Fruit fly (Drosophila melanogaster) whole organism, prepupa: ENCODE results near the gene CG34428.
A peak's percentile ranks its signal among the peaks of the same experiment; 100 is the strongest.

Source experiments
- Blimp-1 ChIP-seq: fragments of 200-800 bp; sonication (Bioruptor generic); optimal IDR thresholded peaks from 3 replicates; lab custom pipeline; 2017; ENCODE audit warnings: missing biosample characterization, missing genetic modification characterization, mild to moderate bottlenecking, moderate library complexity, missing genetic modification reagents
- CG10631 ChIP-seq: fragments of 200-800 bp; sonication (Bioruptor generic); optimal IDR thresholded peaks from 2 replicates; lab custom pipeline; 2016; ENCODE audit warnings: missing biosample characterization, missing genetic modification characterization
- CG1621 ChIP-seq: fragments of 200-800 bp; sonication (Bioruptor generic); optimal IDR thresholded peaks from 3 replicates; lab custom pipeline; 2018; ENCODE audit warnings: missing biosample characterization, mild to moderate bottlenecking, missing genetic modification characterization
- CG3919 ChIP-seq: fragments of 200-800 bp; sonication (Bioruptor generic); optimal IDR thresholded peaks from 3 replicates; lab custom pipeline; 2016; ENCODE audit warnings: missing biosample characterization, missing genetic modification characterization
- CG6276 ChIP-seq: fragments of 200-800 bp; sonication (Bioruptor generic); optimal IDR thresholded peaks from 2 replicates; lab custom pipeline; 2017; ENCODE audit warnings: missing biosample characterization, mild to moderate bottlenecking, missing genetic modification characterization
- CG6792 ChIP-seq: fragments of 200-800 bp; sonication (Bioruptor generic); optimal IDR thresholded peaks from 3 replicates; lab custom pipeline; 2016; ENCODE audit warnings: missing biosample characterization, missing genetic modification characterization
- CG6808 ChIP-seq: fragments of 200-800 bp; sonication (Bioruptor generic); optimal IDR thresholded peaks from 3 replicates; lab custom pipeline; 2017; ENCODE audit warnings: missing biosample characterization, missing genetic modification characterization, mild to moderate bottlenecking, moderate library complexity, missing genetic modification reagents
- CG6854 ChIP-seq: fragments of 200-800 bp; sonication (Bioruptor generic); optimal IDR thresholded peaks from 2 replicates; lab custom pipeline; 2017; ENCODE audit warnings: missing biosample characterization, mild to moderate bottlenecking, missing genetic modification characterization
- CG7368 ChIP-seq: fragments of 200-800 bp; sonication (Bioruptor generic); optimal IDR thresholded peaks from 3 replicates; lab custom pipeline; 2016; ENCODE audit warnings: missing biosample characterization, missing genetic modification characterization
- CG8119 ChIP-seq: fragments of 200-800 bp; sonication (Bioruptor generic); IDR thresholded peaks from 3 replicates; pipeline ENCODE4 v1.3.6; 2022; ENCODE audit warnings: missing biosample characterization, missing genetic modification characterization
- CG8319 ChIP-seq: fragments of 200-800 bp; sonication (Bioruptor generic); optimal IDR thresholded peaks from 3 replicates; lab custom pipeline; 2016; ENCODE audit warnings: missing biosample characterization, missing genetic modification characterization
- CG8632 ChIP-seq: fragments of 200-800 bp; sonication (Bioruptor generic); optimal IDR thresholded peaks from 3 replicates; lab custom pipeline; 2016; ENCODE audit warnings: missing biosample characterization, missing genetic modification characterization
- CG9139 ChIP-seq: fragments of 200-800 bp; sonication (Bioruptor generic); optimal IDR thresholded peaks from 3 replicates; lab custom pipeline; 2017; ENCODE audit warnings: missing biosample characterization, mild to moderate bottlenecking, missing genetic modification characterization
- Eip75B ChIP-seq: fragments of 200-800 bp; sonication (Bioruptor generic); optimal IDR thresholded peaks from 3 replicates; lab custom pipeline; 2016; ENCODE audit warnings: missing biosample characterization, missing genetic modification characterization
- Eip93F ChIP-seq: fragments of 200-800 bp; sonication (Bioruptor generic); optimal IDR thresholded peaks from 2 replicates; lab custom pipeline; 2016; ENCODE audit warnings: missing biosample characterization, mild to moderate bottlenecking, missing genetic modification characterization
- Gug ChIP-seq: fragments of 200-800 bp; sonication (Bioruptor generic); IDR thresholded peaks from 2 replicates; pipeline ENCODE4 v1.3.6; 2022; ENCODE audit warnings: missing biosample characterization, missing genetic modification characterization
- Hr4 ChIP-seq: fragments of 200-800 bp; sonication (Bioruptor generic); optimal IDR thresholded peaks from 3 replicates; lab custom pipeline; 2016; ENCODE audit warnings: missing biosample characterization, missing genetic modification characterization
- Lpt ChIP-seq: fragments of 200-800 bp; sonication (Bioruptor generic); optimal IDR thresholded peaks from 3 replicates; lab custom pipeline; 2016; ENCODE audit warnings: missing biosample characterization, missing genetic modification characterization
- Met ChIP-seq: fragments of 200-800 bp; sonication (Bioruptor generic); optimal IDR thresholded peaks from 3 replicates; lab custom pipeline; 2016; ENCODE audit warnings: missing biosample characterization, missing genetic modification characterization
- OdsH ChIP-seq: fragments of 200-800 bp; sonication (Bioruptor generic); optimal IDR thresholded peaks from 3 replicates; lab custom pipeline; 2016; ENCODE audit warnings: missing biosample characterization, missing genetic modification characterization
- Sox102F ChIP-seq: fragments of 200-800 bp; sonication (Bioruptor generic); optimal IDR thresholded peaks from 2 replicates; lab custom pipeline; 2016; ENCODE audit warnings: missing biosample characterization, mild to moderate bottlenecking, missing genetic modification characterization
- achi ChIP-seq: fragments of 200-800 bp; sonication (Bioruptor generic); optimal IDR thresholded peaks from 3 replicates; lab custom pipeline; 2016; ENCODE audit warnings: missing biosample characterization, missing genetic modification characterization
- acj6 ChIP-seq: fragments of 200-800 bp; sonication (Bioruptor generic); optimal IDR thresholded peaks from 3 replicates; lab custom pipeline; 2016; ENCODE audit warnings: missing biosample characterization, missing genetic modification characterization
- dac ChIP-seq: fragments of 200-800 bp; sonication (Bioruptor generic); optimal IDR thresholded peaks from 2 replicates; lab custom pipeline; 2017; ENCODE audit warnings: missing biosample characterization, mild to moderate bottlenecking, missing genetic modification characterization
- dsx ChIP-seq: fragments of 200-800 bp; optimal IDR thresholded peaks from 3 replicates; lab custom pipeline; 2019; ENCODE audit warnings: missing biosample characterization, mild to moderate bottlenecking, missing genetic modification characterization, moderate library complexity; ENCODE audit not compliant: poor library complexity, severe bottlenecking
- eg ChIP-seq: fragments of 200-800 bp; sonication (Bioruptor generic); IDR thresholded peaks from 3 replicates; pipeline ENCODE4 v1.3.6; 2022; ENCODE audit warnings: missing biosample characterization, missing genetic modification characterization
- esn ChIP-seq: fragments of 200-800 bp; sonication (Bioruptor generic); optimal IDR thresholded peaks from 2 replicates; lab custom pipeline; 2016; ENCODE audit warnings: missing biosample characterization, mild to moderate bottlenecking, missing genetic modification characterization, moderate library complexity
- fd59A ChIP-seq: fragments of 200-800 bp; sonication (Bioruptor generic); optimal IDR thresholded peaks from 2 replicates; lab custom pipeline; 2017; ENCODE audit warnings: missing biosample characterization, mild to moderate bottlenecking, missing genetic modification characterization, missing genetic modification reagents
- fd85E ChIP-seq: fragments of 200-800 bp; sonication (Bioruptor generic); optimal IDR thresholded peaks from 3 replicates; lab custom pipeline; 2016; ENCODE audit warnings: missing biosample characterization, missing genetic modification characterization
- fkh ChIP-seq: fragments of 200-800 bp; sonication (Bioruptor generic); optimal IDR thresholded peaks from 3 replicates; lab custom pipeline; 2017; ENCODE audit warnings: missing biosample characterization, mild to moderate bottlenecking, missing genetic modification characterization, moderate library complexity
- lz ChIP-seq: fragments of 200-800 bp; sonication (Bioruptor generic); optimal IDR thresholded peaks from 3 replicates; lab custom pipeline; 2016; ENCODE audit warnings: missing biosample characterization, missing genetic modification characterization
- net ChIP-seq: fragments of 200-800 bp; sonication (Bioruptor generic); optimal IDR thresholded peaks from 3 replicates; lab custom pipeline; 2016; ENCODE audit warnings: missing biosample characterization, missing genetic modification characterization
- pdm3 ChIP-seq: fragments of 200-800 bp; sonication (Bioruptor generic); optimal IDR thresholded peaks from 3 replicates; lab custom pipeline; 2016; ENCODE audit warnings: missing biosample characterization, missing genetic modification characterization
- salr ChIP-seq, 2 experiments: fragments of 200-800 bp; sonication (Bioruptor generic); optimal IDR thresholded peaks; 3 replicates each; lab custom pipeline; 2016 to 2018; ENCODE audit warnings: missing biosample characterization in 2 of 2, missing genetic modification characterization in 2 of 2, mild to moderate bottlenecking in 1 of 2
- ss ChIP-seq, 2 experiments: fragments of 200-800 bp; sonication (Bioruptor generic); optimal IDR thresholded peaks; 2 replicates in 1 of 2; 3 replicates in 1 of 2; lab custom pipeline; 2017 to 2018; ENCODE audit warnings: mild to moderate bottlenecking in 2 of 2, missing biosample characterization in 2 of 2, missing genetic modification characterization in 2 of 2, moderate library complexity in 1 of 2
- topi ChIP-seq: fragments of 200-800 bp; sonication (Bioruptor generic); optimal IDR thresholded peaks from 3 replicates; lab custom pipeline; 2016; ENCODE audit warnings: missing biosample characterization, missing genetic modification characterization
- vri ChIP-seq: fragments of 200-800 bp; sonication (Bioruptor generic); optimal IDR thresholded peaks from 3 replicates; lab custom pipeline; 2016; ENCODE audit warnings: missing biosample characterization, mild to moderate bottlenecking, missing genetic modification characterization

CG34428 gene

dm6 chr3L:13107307-13107938, 45.9 kb downstream of the CG34428 start (continued):
- TF ChIP-seq fkh (no peak), fd59A (GFP tag; lab: Kevin White, UChicago) (peak; percentile 73), CG8632 (GFP tag; lab: Kevin White, UChicago) (no peak), CG8119 (no peak), Hr4 (GFP tag; lab: Kevin White, UChicago) (no peak), dac (no peak), vri (GFP tag; lab: Kevin White, UChicago) (peak; percentile 3), CG6792 (peak; percentile 65), OdsH (peak; percentile 45), CG6854 (GFP tag; lab: Kevin White, UChicago) (peak; percentile 49), pdm3 (GFP tag; lab: Kevin White, UChicago) (peak; percentile 24), salr (GFP tag; optimal IDR thresholded peaks at IDR 0.05; lab: Kevin White, UChicago) (peak in 1 of 2 experiments; percentile 29), dsx (GFP tag; lab: Kevin White, UChicago) (peak; percentile 83), esn (GFP tag; lab: Kevin White, UChicago) (peak; percentile 69), Eip75B (GFP tag; lab: Kevin White, UChicago) (peak; percentile 79), fd85E (GFP tag; lab: Kevin White, UChicago) (no peak), CG9139 (GFP tag; lab: Kevin White, UChicago) (peak; percentile 36), CG10631 (GFP tag; lab: Kevin White, UChicago) (peak; percentile 77), achi (GFP tag; lab: Kevin White, UChicago) (peak; percentile 52), eg (GFP tag; lab: Robert Waterston, UW) (no peak), Sox102F (peak; percentile 5), CG8319 (GFP tag; lab: Kevin White, UChicago) (peak; percentile 32), topi (GFP tag; lab: Kevin White, UChicago) (peak; percentile 46), CG1621 (tag; lab: Kevin White, UChicago) (peak; percentile 51), Eip93F (GFP tag; lab: Kevin White, UChicago) (no peak), Blimp-1 (peak; percentile 47), Lpt (GFP tag; lab: Kevin White, UChicago) (no peak), CG6808 (GFP tag; lab: Kevin White, UChicago) (peak; percentile 74), acj6 (GFP tag; lab: Kevin White, UChicago) (peak; percentile 52), Gug (no peak), net (GFP tag; lab: Kevin White, UChicago) (no peak), CG6276 (GFP tag; lab: Kevin White, UChicago) (no peak), CG7368 (GFP tag; lab: Kevin White, UChicago) (peak; percentile 34), Met (GFP tag; lab: Kevin White, UChicago) (peak; percentile 49), CG3919 (GFP tag; lab: Kevin White, UChicago) (peak; percentile 48)

- TF ChIP-seq CG8632 (GFP tag; lab: Kevin White, UChicago) (no peak), CG8319 (GFP tag; lab: Kevin White, UChicago) (no peak), dac (no peak), salr (GFP tag; optimal IDR thresholded peaks at IDR 0.05; lab: Kevin White, UChicago) (no peak), CG6276 (GFP tag; lab: Kevin White, UChicago) (no peak), CG7368 (GFP tag; lab: Kevin White, UChicago) (no peak), ss (GFP tag; optimal IDR thresholded peaks at IDR 0.05; lab: Kevin White, UChicago) (no peak), CG6792 (no peak), dsx (GFP tag; lab: Kevin White, UChicago) (no peak), lz (GFP tag; lab: Kevin White, UChicago) (no peak), CG6854 (GFP tag; lab: Kevin White, UChicago) (no peak), CG9139 (GFP tag; lab: Kevin White, UChicago) (no peak), Hr4 (GFP tag; lab: Kevin White, UChicago) (no peak), net (GFP tag; lab: Kevin White, UChicago) (no peak)
These were observed 46.9 kb downstream of the CG34428 start for dm6 chr3L:13108354-13108882.
